Worm (Caenorhabditis elegans) whole organism, young adult: Measurements from ENCODE around the gene dph-7.

Source experiments
- B0035.1 ChIP-seq: sonication (generic microtip); optimal IDR thresholded peaks from 2 replicates; lab custom pipeline; 2016; ENCODE audit warnings: missing genetic modification characterization, mild to moderate bottlenecking, missing compliant biosample characterization, missing genotype, missing genetic modification reagents
- B0261.1 ChIP-seq: sonication (generic microtip); optimal IDR thresholded peaks from 2 replicates; lab custom pipeline; 2016; ENCODE audit warnings: mild to moderate bottlenecking, missing genetic modification characterization, moderate library complexity, missing compliant biosample characterization
- F37B4.10 ChIP-seq: fragments of 200-800 bp; sonication (Bioruptor generic); IDR thresholded peaks from 2 replicates; pipeline ENCODE4 v1.3.6; 2022; ENCODE audit warnings: missing genetic modification characterization, missing compliant biosample characterization
- F52B5.7 ChIP-seq: sonication (generic microtip); optimal IDR thresholded peaks from 2 replicates; lab custom pipeline; 2016; ENCODE audit warnings: mild to moderate bottlenecking, missing genetic modification characterization, missing compliant biosample characterization
- T07F8.4 ChIP-seq: sonication (generic microtip); optimal IDR thresholded peaks from 2 replicates; lab custom pipeline; 2016; ENCODE audit warnings: mild to moderate bottlenecking, missing genetic modification characterization, moderate library complexity, missing compliant biosample characterization
- T26A5.8 ChIP-seq: sonication (generic microtip); optimal IDR thresholded peaks from 2 replicates; lab custom pipeline; 2016; ENCODE audit warnings: missing genetic modification characterization, missing compliant biosample characterization
- Y95B8A.8 ChIP-seq: fragments of 200-800 bp; sonication (Bioruptor generic); IDR thresholded peaks from 2 replicates; pipeline ENCODE4 v1.3.6; 2022; ENCODE audit warnings: missing genetic modification reagents, missing genetic modification characterization, missing compliant biosample characterization
- ZK185.1 ChIP-seq: sonication (generic microtip); optimal IDR thresholded peaks from 2 replicates; lab custom pipeline; 2016; ENCODE audit warnings: mild to moderate bottlenecking, missing genetic modification characterization, missing compliant biosample characterization; ENCODE audit not compliant: poor library complexity, severe bottlenecking
- aptf-2 ChIP-seq: fragments of 200-800 bp; sonication (Bioruptor generic); conservative IDR thresholded peaks from 2 replicates; pipeline ENCODE4 v1.3.6; 2022; ENCODE audit warnings: missing genetic modification reagents, missing genetic modification characterization, missing compliant biosample characterization
- athp-1 ChIP-seq: sonication (generic microtip); optimal IDR thresholded peaks from 2 replicates; lab custom pipeline; 2017; ENCODE audit warnings: mild to moderate bottlenecking, missing genetic modification characterization, missing compliant biosample characterization
- attf-3 ChIP-seq: fragments of 200-800 bp; sonication (Bioruptor generic); conservative IDR thresholded peaks from 2 replicates; pipeline ENCODE4 v1.3.6; 2022; ENCODE audit warnings: missing genetic modification reagents, missing genetic modification characterization, missing compliant biosample characterization
- attf-6 ChIP-seq: fragments of 200-800 bp; sonication (Bioruptor generic); IDR thresholded peaks from 2 replicates; pipeline ENCODE4 v1.3.6; 2022; ENCODE audit warnings: missing genetic modification reagents, missing genetic modification characterization, missing compliant biosample characterization
- bed-2 ChIP-seq: fragments of 200-800 bp; sonication (Bioruptor generic); IDR thresholded peaks from 2 replicates; pipeline ENCODE4 v1.3.6; 2022; ENCODE audit warnings: missing genetic modification reagents, missing genetic modification characterization, missing compliant biosample characterization
- ccch-3 ChIP-seq: fragments of 200-800 bp; sonication (Bioruptor generic); optimal IDR thresholded peaks from 2 replicates; lab custom pipeline; 2018; ENCODE audit warnings: mild to moderate bottlenecking, missing genetic modification characterization, missing compliant biosample characterization
- ceh-91 ChIP-seq: fragments of 200-800 bp; sonication (Bioruptor generic); IDR thresholded peaks from 2 replicates; pipeline ENCODE4 v1.3.6; 2022; ENCODE audit warnings: missing genetic modification reagents, missing genetic modification characterization, missing compliant biosample characterization
- die-1 ChIP-seq: sonication (generic microtip); optimal IDR thresholded peaks from 2 replicates; lab custom pipeline; 2016; ENCODE audit warnings: missing genotype, mild to moderate bottlenecking, missing genetic modification characterization, missing compliant biosample characterization
- dox-1 ChIP-seq: fragments of 200-800 bp; sonication (Bioruptor generic); IDR thresholded peaks from 2 replicates; pipeline ENCODE4 v1.3.6; 2022; ENCODE audit warnings: missing genetic modification reagents, missing genetic modification characterization, missing compliant biosample characterization
- efl-1 ChIP-seq: fragments of 150-350 bp; optimal IDR thresholded peaks from 2 replicates; lab custom pipeline; 2014; ENCODE audit warnings: missing biosample characterization, missing genetic modification reagents, missing genetic modification characterization
- egl-18 ChIP-seq: fragments of 200-800 bp; sonication (Bioruptor generic); IDR thresholded peaks from 2 replicates; pipeline ENCODE4 v1.3.6; 2022; ENCODE audit warnings: missing genetic modification reagents, missing genetic modification characterization, missing compliant biosample characterization
- egl-44 ChIP-seq: fragments of 200-800 bp; sonication (Bioruptor generic); IDR thresholded peaks from 2 replicates; pipeline ENCODE4 v1.3.6; 2022; ENCODE audit warnings: missing genetic modification reagents, missing genetic modification characterization, missing compliant biosample characterization
- ekl-4 ChIP-seq: fragments of 200-800 bp; sonication (Bioruptor generic); IDR thresholded peaks from 2 replicates; pipeline ENCODE4 v1.3.6; 2022; ENCODE audit warnings: missing genetic modification reagents, missing genetic modification characterization, missing compliant biosample characterization
- him-1 ChIP-seq: sonication (generic microtip); optimal IDR thresholded peaks from 2 replicates; lab custom pipeline; 2016; ENCODE audit warnings: missing genotype, missing genetic modification reagents, missing genetic modification characterization, missing compliant biosample characterization
- hrde-1 ChIP-seq: sonication (generic microtip); optimal IDR thresholded peaks from 2 replicates; lab custom pipeline; 2016; ENCODE audit warnings: missing genetic modification characterization, mild to moderate bottlenecking, missing compliant biosample characterization, moderate library complexity, missing genotype, missing genetic modification reagents, borderline replicate concordance
- lin-35 ChIP-seq, 3 experiments: fragments of 150-350 bp in 2 of 3; sonication (generic microtip) in 1 of 3; optimal IDR thresholded peaks; 2 replicates each; lab custom pipeline; 2014 to 2018; ENCODE audit warnings: missing biosample characterization in 3 of 3, missing genetic modification characterization in 3 of 3, missing genetic modification reagents in 3 of 3
- lir-1 ChIP-seq: fragments of 200-800 bp; sonication (Bioruptor generic); conservative IDR thresholded peaks from 2 replicates; pipeline ENCODE4 v1.3.6; 2022; ENCODE audit warnings: missing genetic modification reagents, missing genetic modification characterization, missing compliant biosample characterization
- madf-8 ChIP-seq: fragments of 200-800 bp; sonication (Bioruptor generic); conservative IDR thresholded peaks from 2 replicates; pipeline ENCODE4 v1.3.6; 2022; ENCODE audit warnings: missing genetic modification reagents, missing genetic modification characterization, missing compliant biosample characterization
- mes-4 ChIP-seq: sonication (generic microtip); optimal IDR thresholded peaks from 2 replicates; lab custom pipeline; 2016; ENCODE audit warnings: missing genotype, missing genetic modification characterization, missing compliant biosample characterization
- nfya-1 ChIP-seq: sonication (generic microtip); optimal IDR thresholded peaks from 2 replicates; lab custom pipeline; 2017; ENCODE audit warnings: antibody characterized with exemption, missing compliant biosample characterization, missing genetic modification characterization, borderline replicate concordance; ENCODE audit not compliant: insufficient read depth
- nfya-2 ChIP-seq: fragments of 200-800 bp; sonication (Bioruptor generic); IDR thresholded peaks from 2 replicates; pipeline ENCODE4 v1.3.6; 2022; ENCODE audit warnings: missing genetic modification reagents, missing genetic modification characterization, missing compliant biosample characterization
- nfyb-1 ChIP-seq: fragments of 200-800 bp; sonication (Bioruptor generic); IDR thresholded peaks from 2 replicates; pipeline ENCODE4 v1.3.6; 2022; ENCODE audit warnings: missing genetic modification reagents, missing genetic modification characterization, missing compliant biosample characterization
- nhr-120 ChIP-seq: fragments of 200-800 bp; sonication (Bioruptor generic); IDR thresholded peaks from 2 replicates; pipeline ENCODE4 v1.3.6; 2022; ENCODE audit warnings: missing genetic modification characterization, missing compliant biosample characterization
- nhr-179 ChIP-seq: sonication (generic microtip); optimal IDR thresholded peaks from 2 replicates; lab custom pipeline; 2016; ENCODE audit warnings: mild to moderate bottlenecking, missing genetic modification characterization, missing compliant biosample characterization
- rcor-1 ChIP-seq: fragments of 200-800 bp; sonication (Bioruptor generic); IDR thresholded peaks from 2 replicates; pipeline ENCODE4 v1.3.6; 2022; ENCODE audit warnings: missing genetic modification reagents, missing genetic modification characterization, missing compliant biosample characterization
- repo-1 ChIP-seq: sonication (generic microtip); optimal IDR thresholded peaks from 2 replicates; lab custom pipeline; 2017; ENCODE audit warnings: mild to moderate bottlenecking, missing genetic modification characterization, missing compliant biosample characterization
- rpc-1 ChIP-seq, 2 experiments: fragments of 150-350 bp in 1 of 2; sonication (generic microtip) in 1 of 2; optimal IDR thresholded peaks; 2 replicates each; lab custom pipeline; 2014 to 2018; ENCODE audit warnings: missing biosample characterization in 1 of 2, missing genetic modification characterization in 1 of 2, missing genetic modification reagents in 1 of 2, missing genotype in 1 of 2
- sea-2 ChIP-seq: fragments of 200-800 bp; sonication (Bioruptor generic); IDR thresholded peaks from 2 replicates; pipeline ENCODE4 v1.3.6; 2022; ENCODE audit warnings: missing genetic modification characterization, missing compliant biosample characterization
- snpc-1.1 ChIP-seq: sonication (generic microtip); optimal IDR thresholded peaks from 2 replicates; lab custom pipeline; 2017; ENCODE audit warnings: missing genetic modification characterization, mild to moderate bottlenecking, missing compliant biosample characterization, antibody characterized with exemption, moderate library complexity, missing genotype, missing genetic modification reagents; ENCODE audit not compliant: insufficient read depth
- snpc-1.3 ChIP-seq: sonication (generic microtip); optimal IDR thresholded peaks from 2 replicates; lab custom pipeline; 2017; ENCODE audit warnings: missing genetic modification characterization, mild to moderate bottlenecking, missing compliant biosample characterization, antibody characterized with exemption, moderate library complexity, missing genotype, missing genetic modification reagents; ENCODE audit not compliant: insufficient read depth
- snpc-3.4 ChIP-seq: sonication (generic microtip); optimal IDR thresholded peaks from 2 replicates; lab custom pipeline; 2017; ENCODE audit warnings: missing genetic modification characterization, mild to moderate bottlenecking, missing compliant biosample characterization, antibody characterized with exemption, moderate library complexity, missing genotype, missing genetic modification reagents
- snpc-4 ChIP-seq, 5 experiments: fragments of 150-350 bp in 1 of 5; sonication (generic microtip) in 4 of 5; optimal IDR thresholded peaks; 2 replicates each; lab custom pipeline; 2014 to 2018; ENCODE audit warnings: missing genetic modification characterization in 5 of 5, missing biosample characterization in 3 of 5, antibody characterized with exemption in 2 of 5, mild to moderate bottlenecking in 2 of 5, missing compliant biosample characterization in 2 of 5, missing genotype in 2 of 5, moderate library complexity in 2 of 5, missing genetic modification reagents in 1 of 5
- somi-1 ChIP-seq: fragments of 200-800 bp; sonication (Bioruptor generic); optimal IDR thresholded peaks from 2 replicates; lab custom pipeline; 2018; ENCODE audit warnings: mild to moderate bottlenecking, missing genetic modification characterization, missing compliant biosample characterization
- sptf-2 ChIP-seq: fragments of 200-800 bp; sonication (Bioruptor generic); optimal IDR thresholded peaks from 2 replicates; lab custom pipeline; 2018; ENCODE audit warnings: mild to moderate bottlenecking, missing genetic modification characterization, missing compliant biosample characterization
- tlf-1 ChIP-seq: fragments of 200-800 bp; sonication (Bioruptor generic); optimal IDR thresholded peaks from 2 replicates; lab custom pipeline; 2018; ENCODE audit warnings: mild to moderate bottlenecking, missing genetic modification characterization, missing compliant biosample characterization
- ztf-18 ChIP-seq: sonication (generic microtip); optimal IDR thresholded peaks from 2 replicates; lab custom pipeline; 2016; ENCODE audit warnings: missing genotype, mild to moderate bottlenecking, missing genetic modification characterization, missing compliant biosample characterization
- ztf-26 ChIP-seq: sonication (generic microtip); optimal IDR thresholded peaks from 2 replicates; lab custom pipeline; 2017; ENCODE audit warnings: missing genetic modification characterization, missing compliant biosample characterization
- ztf-6 ChIP-seq: fragments of 200-800 bp; sonication (Bioruptor generic); IDR thresholded peaks from 2 replicates; pipeline ENCODE4 v1.3.6; 2022; ENCODE audit warnings: missing genetic modification reagents, missing genetic modification characterization, missing compliant biosample characterization

Gene dph-7

ce11 chrIII:13344538-13345136, 29.7 kb downstream of the dph-7 start, which contains the start of gene acaa-2 (continued):
- TF ChIP-seq sptf-2 (GFP tag; lab: Kevin White, UChicago): no peak
- no peak for TF ChIP-seq nhr-179 (tag; lab: Kevin White, UChicago)
- TF ChIP-seq B0261.1: no peak
- TF ChIP-seq attf-6 (GFP tag; lab: Robert Waterston, UW): no peak
- TF ChIP-seq tlf-1: no peak
- TF ChIP-seq F37B4.10 (GFP tag; lab: Robert Waterston, UW): no peak
- TF ChIP-seq snpc-1.3 (tag; lab: Kevin White, UChicago): no peak
- no peak for TF ChIP-seq nfyb-1 (GFP tag; lab: Robert Waterston, UW)
- TF ChIP-seq sea-2 (GFP tag; lab: Robert Waterston, UW): no peak
- TF ChIP-seq rpc-1 (optimal IDR thresholded peaks at IDR 0.05; lab: Kevin White, UChicago): no peak
- TF ChIP-seq rpc-1 (tag; optimal IDR thresholded peaks at IDR 0.05; lab: Kevin White, UChicago): no peak
- TF ChIP-seq snpc-4 (GFP tag; optimal IDR thresholded peaks at IDR 0.05; lab: Kevin White, UChicago): no peak
- peak in 2 of 4 experiments; percentile 13 to 18 for TF ChIP-seq snpc-4 (tag; optimal IDR thresholded peaks at IDR 0.05; lab: Kevin White, UChicago)
- no peak for TF ChIP-seq ccch-3 (GFP tag; lab: Kevin White, UChicago)
- no peak for TF ChIP-seq ztf-6
- no peak for TF ChIP-seq egl-44 (GFP tag; lab: Robert Waterston, UW)
- TF ChIP-seq lir-1 (GFP tag; lab: Robert Waterston, UW): no peak
- TF ChIP-seq snpc-1.1 (tag; lab: Kevin White, UChicago): no peak
- no peak for TF ChIP-seq T26A5.8 (tag; lab: Kevin White, UChicago)
- TF ChIP-seq nhr-120 (GFP tag; lab: Robert Waterston, UW): no peak
- TF ChIP-seq madf-8 (GFP tag; lab: Robert Waterston, UW): no peak; the same call in 1 of the 2 replicates
- no peak for TF ChIP-seq B0035.1
- no peak for TF ChIP-seq rcor-1 (GFP tag; lab: Robert Waterston, UW)
- TF ChIP-seq mes-4 (tag; lab: Kevin White, UChicago): no peak
- no peak for TF ChIP-seq dox-1
- TF ChIP-seq attf-3: no peak
- TF ChIP-seq T07F8.4 (tag; lab: Kevin White, UChicago): no peak
- no peak for TF ChIP-seq ceh-91 (GFP tag; lab: Robert Waterston, UW)
- no peak for TF ChIP-seq F52B5.7 (tag; lab: Kevin White, UChicago)
- no peak for TF ChIP-seq athp-1 (tag; lab: Kevin White, UChicago)
- TF ChIP-seq efl-1 (GFP tag; lab: Kevin White, UChicago): peak; percentile 54
- no peak for TF ChIP-seq hrde-1 (tag; lab: Kevin White, UChicago)
- no peak for TF ChIP-seq him-1
- no peak for TF ChIP-seq Y95B8A.8 (GFP tag; lab: Robert Waterston, UW)
- TF ChIP-seq nfya-1 (tag; lab: Kevin White, UChicago): no peak
- no peak for TF ChIP-seq die-1 (tag; lab: Kevin White, UChicago)
- TF ChIP-seq repo-1 (tag; lab: Kevin White, UChicago): no peak
- TF ChIP-seq ZK185.1 (tag; lab: Kevin White, UChicago): no peak
- TF ChIP-seq snpc-3.4 (tag; lab: Kevin White, UChicago): peak; percentile 41
- TF ChIP-seq aptf-2 (GFP tag; lab: Robert Waterston, UW): no peak
- no peak for TF ChIP-seq ztf-26 (tag; lab: Kevin White, UChicago)
- TF ChIP-seq egl-18 (GFP tag; lab: Robert Waterston, UW): no peak
- no peak for TF ChIP-seq bed-2 (GFP tag; lab: Robert Waterston, UW)
- no peak for TF ChIP-seq somi-1 (GFP tag; lab: Kevin White, UChicago)
- no peak for TF ChIP-seq nfya-2 (GFP tag; lab: Robert Waterston, UW)
- TF ChIP-seq lin-35 (GFP tag; optimal IDR thresholded peaks at IDR 0.05; lab: Kevin White, UChicago): no peak
- TF ChIP-seq ekl-4 (GFP tag; lab: Robert Waterston, UW): no peak
- TF ChIP-seq ztf-18: peak; percentile 30
